Worm (Caenorhabditis elegans) whole organism, early embryonic: Measurements from ENCODE around the gene C45B2.6.

Experiments used
- B0310.2 ChIP-seq: sonication (generic microtip); optimal IDR thresholded peaks from 2 replicates; lab custom pipeline; 2016; ENCODE audit warnings: mild to moderate bottlenecking, missing genetic modification characterization, missing compliant biosample characterization
- F13C5.2 ChIP-seq: sonication (generic microtip); optimal IDR thresholded peaks from 2 replicates; lab custom pipeline; 2017; ENCODE audit warnings: mild to moderate bottlenecking, missing genetic modification characterization, inconsistent platforms, missing compliant biosample characterization
- ama-1 ChIP-seq: fragments of 150-350 bp; optimal IDR thresholded peaks from 2 replicates; lab custom pipeline; 2014
- ceh-13 ChIP-seq: fragments of 200-800 bp; sonication (Bioruptor generic); optimal IDR thresholded peaks from 2 replicates; lab custom pipeline; 2018; ENCODE audit warnings: mild to moderate bottlenecking, missing genetic modification characterization, missing compliant biosample characterization
- ceh-36 ChIP-seq: sonication (generic microtip); optimal IDR thresholded peaks from 2 replicates; lab custom pipeline; 2016; ENCODE audit warnings: missing genetic modification characterization, inconsistent platforms, missing compliant biosample characterization
- ets-7 ChIP-seq: sonication (generic microtip); optimal IDR thresholded peaks from 2 replicates; lab custom pipeline; 2016; ENCODE audit warnings: missing genotype, missing genetic modification characterization, missing compliant biosample characterization
- flt-1 ChIP-seq: fragments of 200-800 bp; sonication (Bioruptor generic); IDR thresholded peaks from 2 replicates; pipeline ENCODE4 v1.3.6; 2022; ENCODE audit warnings: missing genetic modification characterization, missing compliant biosample characterization
- hmbx-1 ChIP-seq: sonication (generic microtip); optimal IDR thresholded peaks from 2 replicates; lab custom pipeline; 2016; ENCODE audit warnings: mild to moderate bottlenecking, missing genetic modification characterization, missing compliant biosample characterization
- hnd-1 ChIP-seq: sonication (generic microtip); optimal IDR thresholded peaks from 2 replicates; lab custom pipeline; 2016; ENCODE audit warnings: missing genetic modification characterization, missing compliant biosample characterization
- pes-1 ChIP-seq: fragments of 200-800 bp; sonication (Bioruptor generic); IDR thresholded peaks from 2 replicates; pipeline ENCODE4 v1.3.6; 2022; ENCODE audit warnings: missing genetic modification reagents, missing genetic modification characterization, missing compliant biosample characterization
- scrt-1 ChIP-seq: fragments of 200-800 bp; sonication (Bioruptor generic); IDR thresholded peaks from 2 replicates; pipeline ENCODE4 v1.3.6; 2022; ENCODE audit warnings: missing genetic modification characterization, missing compliant biosample characterization
- sea-1 ChIP-seq: fragments of 200-800 bp; sonication (Bioruptor generic); conservative IDR thresholded peaks from 2 replicates; pipeline ENCODE4 v1.3.6; 2022; ENCODE audit warnings: missing genetic modification characterization, missing compliant biosample characterization
- tbx-37 ChIP-seq: fragments of 200-800 bp; sonication (Bioruptor generic); conservative IDR thresholded peaks from 2 replicates; pipeline ENCODE4 v1.3.6; 2022; ENCODE audit warnings: missing genetic modification reagents, missing genetic modification characterization, missing compliant biosample characterization

DNA sequence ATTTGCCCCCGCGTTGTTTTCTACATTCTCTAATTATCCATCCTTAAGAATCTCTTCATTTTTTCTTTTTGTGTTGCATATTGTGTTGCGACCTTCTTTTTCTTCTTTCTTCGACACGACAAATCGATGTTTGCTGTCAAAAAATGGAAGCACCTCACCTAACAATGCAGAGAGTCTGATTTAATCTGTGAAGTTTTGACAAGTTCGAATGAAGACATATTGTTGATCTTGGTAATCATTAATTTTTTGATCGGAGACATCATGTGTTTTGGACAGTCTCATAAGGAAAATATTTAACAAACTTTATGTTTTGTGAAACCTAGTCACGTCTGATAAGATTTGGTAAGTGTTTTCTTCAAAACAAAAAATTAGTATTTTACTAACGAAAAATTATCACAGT is 23.6 kb upstream of the C45B2.6 start:
- TF ChIP-seq pes-1 (no peak), ama-1 (no peak), F13C5.2 (tag; lab: Kevin White, UChicago) (no peak), flt-1 (GFP tag; lab: Robert Waterston, UW) (no peak), hnd-1 (tag; lab: Kevin White, UChicago) (no peak), tbx-37 (GFP tag; lab: Robert Waterston, UW) (no peak), sea-1 (GFP tag; lab: Robert Waterston, UW) (no peak), hmbx-1 (tag; lab: Kevin White, UChicago) (no peak), ceh-36 (tag; lab: Kevin White, UChicago) (no peak), scrt-1 (GFP tag; lab: Robert Waterston, UW) (no peak), ceh-13 (GFP tag; lab: Kevin White, UChicago) (no peak), ets-7 (no peak), B0310.2 (tag; lab: Kevin White, UChicago) (no peak)
